Fruit fly (Drosophila melanogaster) whole organism, larva: ENCODE measurements around the gene Hpd.

ENCODE experiments used
- noc ChIP-seq: fragments of 200-800 bp; sonication (Bioruptor generic); optimal IDR thresholded peaks from 3 replicates; lab custom pipeline; 2019; ENCODE audit warnings: missing biosample characterization, mild to moderate bottlenecking, missing genetic modification characterization, moderate library complexity

The Hpd gene

dm6 chr3L:20413304-20413703, 26.4 kb downstream of the Hpd start, which contains the start of gene zye:
Gene zye (plus strand): TSS chr3L:20413604.
- TF ChIP-seq noc = no peak

dm6 chr3L:20410780-20411179, 28.9 kb downstream of the Hpd start:
- TF ChIP-seq noc = no peak

- no peak for TF ChIP-seq noc
Measured at dm6 chr3L:20410345-20410744, 29.3 kb downstream of the Hpd start, which contains the start of gene CG13248. Gene CG13248 (minus strand): TSS chr3L:20410566.

- no peak for TF ChIP-seq noc
Measured at dm6 chr3L:20405971-20406948, 33.4 kb downstream of the Hpd start.

- TF ChIP-seq noc = no peak
Measured at dm6 chr3L:20405337-20405887, 34.3 kb downstream of the Hpd start.

- no peak for TF ChIP-seq noc
Measured at dm6 chr3L:20404515-20404914, 35.2 kb downstream of the Hpd start.

- TF ChIP-seq noc = no peak
Measured at dm6 chr3L:20403493-20404379, 35.9 kb downstream of the Hpd start.

- TF ChIP-seq noc = no peak
Measured at dm6 chr3L:20402665-20403492, 36.8 kb downstream of the Hpd start.

- no peak for TF ChIP-seq noc
Measured at dm6 chr3L:20401026-20401912, 38.4 kb downstream of the Hpd start, which contains the start of gene trbl. Gene trbl (minus strand): TSS chr3L:20401609.

- TF ChIP-seq noc = no peak
Measured at dm6 chr3L:20400515-20400914, 39.2 kb downstream of the Hpd start.

- peak; percentile 83 for TF ChIP-seq noc
Measured at dm6 chr3L:20399550-20400109, 40.0 kb downstream of the Hpd start.

- TF ChIP-seq noc = peak; percentile 75
Measured at dm6 chr3L:20398243-20399222, 41.1 kb downstream of the Hpd start.

- TF ChIP-seq noc = no peak
Measured at dm6 chr3L:20397770-20398169, 41.9 kb downstream of the Hpd start.
